Worm (Caenorhabditis elegans): Measurements from ENCODE around the gene clec-204.

clec-204 gene

ce11 chrV:1756856-1757255, at the start of gene clec-204:
TSS of gene clec-204 (plus strand) at chrV:1757156.
- no peak for TF ChIP-seq dao-5 (tag; optimal IDR thresholded peaks at IDR 0.05)
- TF ChIP-seq W03F9.2 (tag; optimal IDR thresholded peaks at IDR 0.05) = no peak
- TF ChIP-seq him-1 (tag; optimal IDR thresholded peaks at IDR 0.05) = no peak

- TF ChIP-seq dao-5 (tag; optimal IDR thresholded peaks at IDR 0.05) = no peak
- no peak for TF ChIP-seq him-1 (tag; optimal IDR thresholded peaks at IDR 0.05)
Observed at ce11 chrV:1708441-1708840, 48.5 kb upstream of the clec-204 start, which contains the start of gene srw-99. TSS of gene srw-99 (plus strand) at chrV:1708741.

ce11 chrV:1710909-1711308, 46.0 kb upstream of the clec-204 start, which contains the start of gene srw-100:
TSS of gene srw-100 (plus strand) at chrV:1711209.
- TF ChIP-seq him-1 (tag; optimal IDR thresholded peaks at IDR 0.05) = no peak

- no peak for TF ChIP-seq W03F9.2 (tag; optimal IDR thresholded peaks at IDR 0.05)
- TF ChIP-seq dao-5 (tag; optimal IDR thresholded peaks at IDR 0.05) = no peak
- no peak for TF ChIP-seq him-1 (tag; optimal IDR thresholded peaks at IDR 0.05)
Observed at ce11 chrV:1716892-1717291, 40.1 kb upstream of the clec-204 start, which contains the start of gene srw-103. TSS of gene srw-103 (plus strand) at chrV:1717192.

- no peak for TF ChIP-seq W03F9.2 (tag; optimal IDR thresholded peaks at IDR 0.05)
- TF ChIP-seq dao-5 (tag; optimal IDR thresholded peaks at IDR 0.05) = no peak
Observed at ce11 chrV:1718232-1718631, 38.7 kb upstream of the clec-204 start.

- no peak for TF ChIP-seq dao-5 (tag; optimal IDR thresholded peaks at IDR 0.05)
- no peak for TF ChIP-seq W03F9.2 (tag; optimal IDR thresholded peaks at IDR 0.05)
- no peak for TF ChIP-seq him-1 (tag; optimal IDR thresholded peaks at IDR 0.05)
Observed at ce11 chrV:1719927-1720326, 37.0 kb upstream of the clec-204 start, which contains the start of gene srw-102. TSS of gene srw-102 (plus strand) at chrV:1720227.

- TF ChIP-seq W03F9.2 (tag; optimal IDR thresholded peaks at IDR 0.05) (no peak), him-1 (tag; optimal IDR thresholded peaks at IDR 0.05) (no peak), dao-5 (tag; optimal IDR thresholded peaks at IDR 0.05) (no peak)
Observed at ce11 chrV:1721966-1722365, 35.0 kb upstream of the clec-204 start, which contains the start of gene srw-101. TSS of gene srw-101 (plus strand) at chrV:1722266.

ce11 chrV:1725353-1725752, 31.6 kb upstream of the clec-204 start, which contains the start of gene sri-27:
TSS of gene sri-27 (plus strand) at chrV:1725653.
- no peak for TF ChIP-seq W03F9.2 (tag; optimal IDR thresholded peaks at IDR 0.05)
- TF ChIP-seq him-1 (tag; optimal IDR thresholded peaks at IDR 0.05) = no peak
- TF ChIP-seq dao-5 (tag; optimal IDR thresholded peaks at IDR 0.05) = no peak

DNA sequence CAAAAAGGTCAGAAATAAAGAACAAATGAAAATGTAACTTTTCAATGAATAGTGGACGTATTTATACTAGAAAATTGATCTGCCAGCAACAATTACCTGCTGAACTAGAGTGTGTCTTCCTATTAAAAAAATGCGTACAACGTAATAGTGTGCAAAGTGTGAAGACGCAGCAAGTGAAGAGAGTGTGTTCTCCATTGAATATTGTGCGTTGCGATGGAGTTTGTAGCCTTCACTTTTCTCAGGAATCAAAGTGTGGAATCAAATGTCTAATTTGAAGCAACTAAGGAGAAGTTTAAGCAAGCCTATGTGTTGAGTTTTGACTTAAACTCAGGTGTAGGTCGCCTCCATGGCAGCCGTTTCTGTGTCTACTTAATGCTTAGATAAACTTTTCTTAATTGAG, 25.0 kb upstream of the clec-204 start, which contains the start of gene gst-21:
TSS of gene gst-21 (minus strand) at position 101 of the 400 bp plus-strand sequence.
- TF ChIP-seq W03F9.2 (tag; optimal IDR thresholded peaks at IDR 0.05) (no peak), dao-5 (tag; optimal IDR thresholded peaks at IDR 0.05) (no peak), him-1 (tag; optimal IDR thresholded peaks at IDR 0.05) (no peak)

DNA sequence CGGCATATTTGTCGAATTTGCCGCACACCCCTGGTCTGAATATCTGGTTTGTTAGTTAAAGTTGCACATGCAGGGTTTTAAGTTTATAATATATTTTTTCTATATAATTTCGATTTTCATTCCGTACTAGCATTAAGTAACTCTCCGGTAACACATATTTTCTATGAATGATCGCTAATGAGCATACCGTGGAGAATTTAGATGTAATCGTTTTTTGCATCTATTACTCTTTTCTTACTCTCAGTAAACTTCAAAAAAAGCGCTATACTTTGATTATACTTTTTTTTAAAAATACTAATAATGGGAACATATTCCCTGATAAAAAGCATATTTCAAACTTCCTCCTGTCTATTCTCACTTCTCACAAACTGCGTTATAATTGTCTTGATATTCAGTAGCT, 22.4 kb upstream of the clec-204 start, which contains the start of gene str-160:
TSS of gene str-160 (plus strand) at position 301 of the 400 bp plus-strand sequence.
- TF ChIP-seq W03F9.2 (tag; optimal IDR thresholded peaks at IDR 0.05) (no peak), dao-5 (tag; optimal IDR thresholded peaks at IDR 0.05) (no peak), him-1 (tag; optimal IDR thresholded peaks at IDR 0.05) (no peak)

- no peak for TF ChIP-seq him-1 (tag; optimal IDR thresholded peaks at IDR 0.05)
- no peak for TF ChIP-seq dao-5 (tag; optimal IDR thresholded peaks at IDR 0.05)
- TF ChIP-seq W03F9.2 (tag; optimal IDR thresholded peaks at IDR 0.05) = no peak
Observed at ce11 chrV:1741074-1741473, 15.9 kb upstream of the clec-204 start, which contains the start of gene srab-25. TSS of gene srab-25 (minus strand) at chrV:1741174.

ce11 chrV:1743205-1743870, 13.6 kb upstream of the clec-204 start, which contains the start of gene nhr-256:
TSS of gene nhr-256 (plus strand) at chrV:1743771.
- no peak for TF ChIP-seq him-1 (tag; optimal IDR thresholded peaks at IDR 0.05)
- no peak for TF ChIP-seq dao-5 (tag; optimal IDR thresholded peaks at IDR 0.05)
- TF ChIP-seq W03F9.2 (tag; optimal IDR thresholded peaks at IDR 0.05) = peak; percentile 80

- TF ChIP-seq W03F9.2 (tag; optimal IDR thresholded peaks at IDR 0.05) (no peak), him-1 (tag; optimal IDR thresholded peaks at IDR 0.05) (no peak), dao-5 (tag; optimal IDR thresholded peaks at IDR 0.05) (no peak)
Observed at ce11 chrV:1749053-1749452, 7.9 kb upstream of the clec-204 start, which contains the start of gene ZK697.8. TSS of gene ZK697.8 (minus strand) at chrV:1749153.

- TF ChIP-seq him-1 (tag; optimal IDR thresholded peaks at IDR 0.05) (no peak), dao-5 (tag; optimal IDR thresholded peaks at IDR 0.05) (no peak), W03F9.2 (tag; optimal IDR thresholded peaks at IDR 0.05) (no peak)
Observed at ce11 chrV:1751449-1751848, 5.5 kb upstream of the clec-204 start, which contains the start of gene srh-199. TSS of gene srh-199 (minus strand) at chrV:1751549.
